Worm (Caenorhabditis elegans) whole organism, late embryonic: ENCODE results near the gene str-16.

Source experiments
- F13H6.1 ChIP-seq: sonication (generic microtip); optimal IDR thresholded peaks from 2 replicates; lab custom pipeline; 2016; ENCODE audit warnings: missing genetic modification characterization, missing compliant biosample characterization
- T23F11.4 ChIP-seq: fragments of 200-800 bp; sonication (Bioruptor generic); optimal IDR thresholded peaks from 2 replicates; lab custom pipeline; 2018; ENCODE audit warnings: mild to moderate bottlenecking, missing genetic modification characterization, missing compliant biosample characterization
- ceh-22 ChIP-seq: sonication (generic microtip); optimal IDR thresholded peaks from 2 replicates; lab custom pipeline; 2017; ENCODE audit warnings: missing biosample characterization, missing genetic modification characterization
- dmd-4 ChIP-seq: sonication (generic microtip); optimal IDR thresholded peaks from 2 replicates; lab custom pipeline; 2016; ENCODE audit warnings: borderline replicate concordance, missing genetic modification characterization, missing compliant biosample characterization
- dve-1 ChIP-seq: sonication (generic microtip); optimal IDR thresholded peaks from 2 replicates; lab custom pipeline; 2017; ENCODE audit warnings: antibody characterized with exemption, mild to moderate bottlenecking, missing genetic modification characterization, missing compliant biosample characterization
- elt-2 ChIP-seq: sonication (generic microtip); optimal IDR thresholded peaks from 2 replicates; lab custom pipeline; 2016; ENCODE audit warnings: missing genetic modification reagents, missing genetic modification characterization, missing compliant biosample characterization
- hlh-8 ChIP-seq: sonication (generic microtip); optimal IDR thresholded peaks from 2 replicates; lab custom pipeline; 2016; ENCODE audit warnings: missing genotype, missing genetic modification characterization, missing compliant biosample characterization
- nhr-11 ChIP-seq: fragments of 150-350 bp; optimal IDR thresholded peaks from 2 replicates; lab custom pipeline; 2014; ENCODE audit warnings: missing biosample characterization, missing genetic modification characterization
- nhr-232 ChIP-seq: sonication (generic microtip); optimal IDR thresholded peaks from 2 replicates; lab custom pipeline; 2016; ENCODE audit warnings: missing genetic modification characterization, missing compliant biosample characterization
- pag-3 ChIP-seq: sonication (generic microtip); optimal IDR thresholded peaks from 2 replicates; lab custom pipeline; 2016; ENCODE audit warnings: missing compliant biosample characterization, missing genetic modification characterization, borderline replicate concordance
- pha-2 ChIP-seq: sonication (generic microtip); optimal IDR thresholded peaks from 2 replicates; lab custom pipeline; 2017; ENCODE audit warnings: mild to moderate bottlenecking, missing genetic modification characterization, missing compliant biosample characterization
- pha-4 ChIP-seq: fragments of 150-350 bp; optimal IDR thresholded peaks from 2 replicates; lab custom pipeline; 2018; ENCODE audit warnings: missing biosample characterization, missing genetic modification reagents, missing genetic modification characterization
- pqm-1 ChIP-seq: sonication (generic microtip); optimal IDR thresholded peaks from 2 replicates; lab custom pipeline; 2016; ENCODE audit warnings: missing genetic modification characterization, missing compliant biosample characterization
- sox-4 ChIP-seq: sonication (generic microtip); optimal IDR thresholded peaks from 2 replicates; lab custom pipeline; 2017; ENCODE audit warnings: mild to moderate bottlenecking, missing genetic modification characterization, inconsistent platforms, missing compliant biosample characterization

DNA sequence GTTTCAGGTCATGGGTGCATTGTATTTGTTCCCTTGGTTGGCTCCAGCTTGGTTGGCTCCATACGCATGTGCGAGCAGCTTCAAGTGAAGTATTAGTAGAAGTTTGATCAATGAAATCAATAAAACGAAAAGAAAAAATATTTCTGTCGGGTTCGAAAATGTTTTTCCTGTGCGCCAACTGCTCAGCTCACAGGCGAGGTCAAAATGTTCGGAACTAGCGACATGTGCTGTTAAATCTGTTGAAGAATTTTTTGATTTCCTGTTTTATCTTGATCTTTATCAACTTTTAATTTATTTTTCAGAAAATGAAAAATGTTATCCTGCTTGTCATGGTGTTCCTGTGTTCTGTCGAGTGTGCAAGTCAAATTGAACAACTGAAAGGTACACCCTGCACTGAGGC, 44.8 kb downstream of the str-16 start, which contains the start of gene T28A11.25:
- no peak for TF ChIP-seq F13H6.1 (tag; lab: Kevin White, UChicago)
- TF ChIP-seq T23F11.4: no peak
- no peak for TF ChIP-seq dve-1 (tag; lab: Kevin White, UChicago)
- no peak for TF ChIP-seq dmd-4 (tag; lab: Kevin White, UChicago)
- TF ChIP-seq nhr-11 (tag; lab: Kevin White, UChicago): no peak
- no peak for TF ChIP-seq elt-2 (tag; lab: Kevin White, UChicago)
- TF ChIP-seq pag-3 (tag; lab: Kevin White, UChicago): no peak
- TF ChIP-seq ceh-22: no peak
- no peak for TF ChIP-seq pha-2 (tag; lab: Kevin White, UChicago)
- TF ChIP-seq sox-4 (tag; lab: Kevin White, UChicago): no peak
- TF ChIP-seq nhr-232 (tag; lab: Kevin White, UChicago): no peak
- no peak for TF ChIP-seq pqm-1 (tag; lab: Kevin White, UChicago)
- no peak for TF ChIP-seq hlh-8
- no peak for TF ChIP-seq pha-4 (tag; lab: Kevin White, UChicago)
